Worm (Caenorhabditis elegans) whole organism, L4 larva: ENCODE measurements around the gene ZC196.2.

Experiments used
- F44E2.7 ChIP-seq: fragments of 200-800 bp; sonication (Bioruptor generic); IDR thresholded peaks from 2 replicates; pipeline ENCODE4 v2.1.2; 2022; ENCODE audit warnings: missing genetic modification characterization, missing compliant biosample characterization
- F49E8.2 ChIP-seq: sonication (generic microtip); optimal IDR thresholded peaks from 2 replicates; lab custom pipeline; 2016; ENCODE audit warnings: missing compliant biosample characterization, mild to moderate bottlenecking, missing genetic modification characterization, borderline replicate concordance
- T26A8.4 ChIP-seq: fragments of 200-800 bp; sonication (Bioruptor generic); IDR thresholded peaks from 2 replicates; pipeline ENCODE4 v1.3.6; 2022; ENCODE audit warnings: missing genetic modification characterization, missing compliant biosample characterization
- Y5F2A.4 ChIP-seq: fragments of 200-800 bp; sonication (Bioruptor generic); optimal IDR thresholded peaks from 2 replicates; lab custom pipeline; 2018; ENCODE audit warnings: mild to moderate bottlenecking, missing genetic modification characterization, missing compliant biosample characterization
- Y75B8A.6 ChIP-seq: fragments of 200-800 bp; sonication (Bioruptor generic); IDR thresholded peaks from 2 replicates; pipeline ENCODE4 v1.3.6; 2022; ENCODE audit warnings: missing genetic modification reagents, missing genetic modification characterization, missing compliant biosample characterization
- ZK337.2 ChIP-seq: fragments of 200-800 bp; sonication (Bioruptor generic); IDR thresholded peaks from 2 replicates; pipeline ENCODE4 v1.3.6; 2022; ENCODE audit warnings: missing genetic modification reagents, missing genetic modification characterization, missing compliant biosample characterization
- aly-2 ChIP-seq: sonication (generic microtip); optimal IDR thresholded peaks from 2 replicates; lab custom pipeline; 2018; ENCODE audit warnings: missing biosample characterization, missing genetic modification characterization
- ama-1 ChIP-seq: fragments of 150-350 bp; optimal IDR thresholded peaks from 2 replicates; lab custom pipeline; 2014; ENCODE audit warnings: inconsistent platforms, mixed read lengths
- ceh-20 ChIP-seq: fragments of 200-800 bp; sonication (Bioruptor generic); IDR thresholded peaks from 2 replicates; pipeline ENCODE4 v1.3.6; 2022; ENCODE audit warnings: missing genetic modification reagents, missing genetic modification characterization, missing compliant biosample characterization
- ceh-62 ChIP-seq: sonication (generic microtip); optimal IDR thresholded peaks from 2 replicates; lab custom pipeline; 2017; ENCODE audit warnings: missing biosample characterization, missing genetic modification characterization
- ceh-82 ChIP-seq: sonication (generic microtip); optimal IDR thresholded peaks from 2 replicates; lab custom pipeline; 2017; ENCODE audit warnings: missing biosample characterization, missing genetic modification characterization
- ces-1 ChIP-seq: fragments of 150-350 bp; sonication (generic microtip); optimal IDR thresholded peaks from 4 replicates; lab custom pipeline; 2014; ENCODE audit warnings: missing biosample characterization, missing genetic modification reagents, missing genetic modification characterization
- daf-16 ChIP-seq, 3 experiments: sonication (generic microtip); optimal IDR thresholded peaks; 2 replicates each; lab custom pipeline; 2016 to 2017; ENCODE audit warnings: missing genetic modification characterization in 3 of 3, missing genetic modification reagents in 3 of 3, mild to moderate bottlenecking in 2 of 3, missing compliant biosample characterization in 2 of 3, missing biosample characterization in 1 of 3, moderate library complexity in 1 of 3
- daf-19 ChIP-seq: fragments of 200-800 bp; sonication (Bioruptor generic); conservative IDR thresholded peaks from 2 replicates; pipeline ENCODE4 v1.3.6; 2022; ENCODE audit warnings: missing genetic modification characterization, missing compliant biosample characterization
- daf-8 ChIP-seq: fragments of 200-800 bp; sonication (Bioruptor generic); IDR thresholded peaks from 2 replicates; pipeline ENCODE4 v1.3.6; 2022; ENCODE audit warnings: missing genetic modification characterization, missing compliant biosample characterization
- dmd-6 ChIP-seq: fragments of 200-800 bp; sonication (Bioruptor generic); IDR thresholded peaks from 2 replicates; pipeline ENCODE4 v1.3.6; 2022; ENCODE audit warnings: missing genetic modification reagents, missing genetic modification characterization, missing compliant biosample characterization
- dmd-8 ChIP-seq: fragments of 200-800 bp; sonication (Bioruptor generic); IDR thresholded peaks from 2 replicates; pipeline ENCODE4 v1.3.6; 2022; ENCODE audit warnings: missing genetic modification characterization, missing compliant biosample characterization
- dve-1 ChIP-seq: sonication (generic microtip); optimal IDR thresholded peaks from 2 replicates; lab custom pipeline; 2017; ENCODE audit warnings: antibody characterized with exemption, mild to moderate bottlenecking, missing genetic modification characterization, missing compliant biosample characterization; ENCODE audit not compliant: insufficient read depth
- egl-43 ChIP-seq: fragments of 200-800 bp; sonication (Bioruptor generic); IDR thresholded peaks from 2 replicates; pipeline ENCODE4 v1.3.6; 2022; ENCODE audit warnings: missing genetic modification reagents, missing genetic modification characterization, missing compliant biosample characterization
- fkh-10 ChIP-seq: fragments of 150-350 bp; optimal IDR thresholded peaks from 2 replicates; lab custom pipeline; 2014; ENCODE audit warnings: missing biosample characterization, missing genetic modification reagents, missing genetic modification characterization
- fos-1 ChIP-seq: fragments of 150-350 bp; optimal IDR thresholded peaks from 2 replicates; lab custom pipeline; 2014; ENCODE audit warnings: missing biosample characterization, missing genetic modification characterization
- gei-8 ChIP-seq: fragments of 200-800 bp; sonication (Bioruptor generic); optimal IDR thresholded peaks from 2 replicates; lab custom pipeline; 2018; ENCODE audit warnings: mild to moderate bottlenecking, missing genetic modification characterization, missing compliant biosample characterization
- hif-1 ChIP-seq, 2 experiments: sonication (generic microtip); optimal IDR thresholded peaks; 2 replicates each; lab custom pipeline; 2016 to 2017; ENCODE audit warnings: missing compliant biosample characterization in 2 of 2, missing genetic modification characterization in 2 of 2, missing genetic modification reagents in 2 of 2, missing genotype in 2 of 2, mild to moderate bottlenecking in 1 of 2
- hlh-11 ChIP-seq: fragments of 200-800 bp; sonication (Bioruptor generic); optimal IDR thresholded peaks from 2 replicates; lab custom pipeline; 2018; ENCODE audit warnings: mild to moderate bottlenecking, missing genetic modification characterization, missing compliant biosample characterization
- jun-1 ChIP-seq: fragments of 150-350 bp; optimal IDR thresholded peaks from 2 replicates; lab custom pipeline; 2014; ENCODE audit warnings: missing biosample characterization, missing genetic modification reagents, missing genetic modification characterization
- lim-7 ChIP-seq: fragments of 200-800 bp; sonication (Bioruptor generic); IDR thresholded peaks from 2 replicates; pipeline ENCODE4 v1.3.6; 2022; ENCODE audit warnings: missing genetic modification characterization, missing compliant biosample characterization
- lin-1 ChIP-seq: fragments of 200-800 bp; sonication (Bioruptor generic); IDR thresholded peaks from 2 replicates; pipeline ENCODE4 v1.3.6; 2022; ENCODE audit warnings: missing genetic modification reagents, missing genetic modification characterization, missing compliant biosample characterization
- lsy-2 ChIP-seq, 2 experiments: fragments of 150-350 bp in 1 of 2; sonication (generic microtip) in 1 of 2; optimal IDR thresholded peaks; 2 replicates each; lab custom pipeline; 2014 to 2017; ENCODE audit warnings: missing biosample characterization in 2 of 2, missing genetic modification characterization in 2 of 2
- madf-9 ChIP-seq: fragments of 200-800 bp; sonication (Bioruptor generic); conservative IDR thresholded peaks from 2 replicates; pipeline ENCODE4 v1.3.6; 2022; ENCODE audit warnings: missing genetic modification reagents, missing genetic modification characterization, missing compliant biosample characterization
- mdl-1 ChIP-seq, 2 experiments: fragments of 150-350 bp in 1 of 2; sonication (generic microtip) in 1 of 2; optimal IDR thresholded peaks; 2 replicates each; lab custom pipeline; 2014 to 2017; ENCODE audit warnings: missing biosample characterization in 2 of 2, missing genetic modification characterization in 2 of 2
- mdt-29 ChIP-seq: fragments of 200-800 bp; sonication (Bioruptor generic); IDR thresholded peaks from 2 replicates; pipeline ENCODE4 v1.3.6; 2022; ENCODE audit warnings: missing genetic modification reagents, missing genetic modification characterization, missing compliant biosample characterization
- mxl-2 ChIP-seq: fragments of 200-800 bp; sonication (Bioruptor generic); conservative IDR thresholded peaks from 2 replicates; pipeline ENCODE4 v1.3.6; 2022; ENCODE audit warnings: missing genetic modification reagents, missing genetic modification characterization, missing compliant biosample characterization
- mxl-3 ChIP-seq: fragments of 200-800 bp; sonication (Bioruptor generic); optimal IDR thresholded peaks from 2 replicates; lab custom pipeline; 2018; ENCODE audit warnings: mild to moderate bottlenecking, missing genetic modification characterization, missing compliant biosample characterization
- nhr-11 ChIP-seq: fragments of 150-350 bp; optimal IDR thresholded peaks from 2 replicates; lab custom pipeline; 2014; ENCODE audit warnings: missing biosample characterization, missing genetic modification characterization
- nhr-111 ChIP-seq: fragments of 200-800 bp; sonication (Bioruptor generic); optimal IDR thresholded peaks from 2 replicates; lab custom pipeline; 2018; ENCODE audit warnings: mild to moderate bottlenecking, missing genetic modification characterization, missing compliant biosample characterization
- nhr-237 ChIP-seq: sonication (generic microtip); optimal IDR thresholded peaks from 2 replicates; lab custom pipeline; 2017; ENCODE audit warnings: missing biosample characterization, missing genetic modification characterization
- nhr-28 ChIP-seq: fragments of 150-350 bp; optimal IDR thresholded peaks from 2 replicates; lab custom pipeline; 2014; ENCODE audit warnings: missing biosample characterization, missing genetic modification characterization
- nhr-42 ChIP-seq: fragments of 200-800 bp; sonication (Bioruptor generic); IDR thresholded peaks from 2 replicates; pipeline ENCODE4 v1.3.6; 2022; ENCODE audit warnings: missing genetic modification characterization, missing compliant biosample characterization
- nhr-6 ChIP-seq: fragments of 150-350 bp; optimal IDR thresholded peaks from 2 replicates; lab custom pipeline; 2014; ENCODE audit warnings: missing biosample characterization, missing genetic modification characterization
- nhr-76 ChIP-seq: fragments of 150-350 bp; optimal IDR thresholded peaks from 2 replicates; lab custom pipeline; 2014; ENCODE audit warnings: missing biosample characterization, missing genetic modification characterization
- nhr-77 ChIP-seq: fragments of 150-350 bp; optimal IDR thresholded peaks from 2 replicates; lab custom pipeline; 2014; ENCODE audit warnings: missing biosample characterization, missing genetic modification characterization
- rbr-2 ChIP-seq: sonication (generic microtip); optimal IDR thresholded peaks from 2 replicates; lab custom pipeline; 2016; ENCODE audit warnings: missing genotype, missing genetic modification characterization, missing compliant biosample characterization
- sdz-12 ChIP-seq: fragments of 200-800 bp; sonication (Bioruptor generic); optimal IDR thresholded peaks from 2 replicates; lab custom pipeline; 2018; ENCODE audit warnings: mild to moderate bottlenecking, missing genetic modification characterization, missing compliant biosample characterization
- skn-1 ChIP-seq: fragments of 150-350 bp; optimal IDR thresholded peaks from 2 replicates; lab custom pipeline; 2014; ENCODE audit warnings: missing biosample characterization, missing genetic modification characterization
- spr-1 ChIP-seq: sonication (generic microtip); optimal IDR thresholded peaks from 2 replicates; lab custom pipeline; 2016; ENCODE audit warnings: mild to moderate bottlenecking, missing genetic modification characterization, missing compliant biosample characterization
- unc-130 ChIP-seq: sonication (generic microtip); optimal IDR thresholded peaks from 2 replicates; lab custom pipeline; 2016; ENCODE audit warnings: missing genetic modification reagents, missing genetic modification characterization, missing compliant biosample characterization
- unc-39 ChIP-seq: sonication (generic microtip); optimal IDR thresholded peaks from 2 replicates; lab custom pipeline; 2017; ENCODE audit warnings: missing biosample characterization, missing genetic modification characterization
- unc-62 ChIP-seq, 3 experiments: fragments of 150-350 bp in 1 of 3; sonication (generic microtip); optimal IDR thresholded peaks in 2 of 3; peaks in 1 of 3; 1 replicate in 1 of 3; 2 replicates in 2 of 3; lab custom pipeline; 2014 to 2017; ENCODE audit warnings: missing biosample characterization in 3 of 3, missing genetic modification characterization in 3 of 3, missing genetic modification reagents in 3 of 3, missing genotype in 1 of 3
- vab-7 ChIP-seq: fragments of 200-800 bp; sonication (Bioruptor generic); IDR thresholded peaks from 2 replicates; pipeline ENCODE4 v1.3.6; 2022; ENCODE audit warnings: missing genetic modification reagents, missing genetic modification characterization, missing compliant biosample characterization
- zip-11 ChIP-seq: fragments of 200-800 bp; sonication (Bioruptor generic); IDR thresholded peaks from 2 replicates; pipeline ENCODE4 v1.3.6; 2022; ENCODE audit warnings: missing genetic modification characterization, missing compliant biosample characterization

Gene ZC196.2

DNA sequence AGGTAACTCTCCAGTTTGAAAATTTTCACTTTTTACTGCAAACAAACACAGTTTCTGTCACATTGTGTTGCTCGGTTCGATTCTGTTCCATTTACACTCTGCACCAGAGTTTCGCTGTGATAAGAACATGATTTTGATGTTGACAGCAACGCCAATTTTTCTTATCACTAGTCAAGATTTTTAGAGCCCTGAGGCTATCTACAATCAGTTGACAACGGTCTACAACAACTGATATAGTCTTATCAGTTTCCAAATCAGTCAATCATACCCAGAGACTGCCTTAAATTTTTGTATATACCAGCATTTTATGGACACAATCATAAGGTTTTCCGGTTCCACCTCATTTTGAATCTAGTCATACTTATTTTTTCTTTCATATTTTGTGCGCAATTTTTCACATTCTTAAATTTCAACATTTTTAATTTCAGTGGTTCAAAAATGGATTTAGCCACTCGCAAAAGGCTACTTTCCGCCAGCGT, 29.3 kb downstream of the ZC196.2 start, which contains the start of gene B0507.3:
TSS of gene B0507.3 (plus strand) at position 429 of the 479 bp plus-strand sequence.
- peak; percentile 13 to 25 for TF ChIP-seq unc-62 (GFP tag; optimal IDR thresholded peaks at IDR 0.05 in 1 of 2; lab: Kevin White, UChicago)
- no peak for TF ChIP-seq unc-62 (tag; optimal IDR thresholded peaks at IDR 0.05; lab: Kevin White, UChicago)
- TF ChIP-seq lin-1: peak; percentile 96
- TF ChIP-seq mxl-3 (GFP tag; lab: Kevin White, UChicago): peak; percentile 7
- TF ChIP-seq nhr-11 (tag; lab: Kevin White, UChicago): no peak
- no peak for TF ChIP-seq nhr-111 (GFP tag; lab: Kevin White, UChicago)
- peak; percentile 93 for TF ChIP-seq dve-1
- no peak for TF ChIP-seq F49E8.2
- TF ChIP-seq ceh-62 (tag; lab: Kevin White, UChicago): no peak
- TF ChIP-seq fkh-10 (GFP tag; lab: Kevin White, UChicago): no peak
- TF ChIP-seq nhr-42: 0 out of 2 replicates have a peak, but pooled peaks have one; percentile 49
- TF ChIP-seq hif-1 (tag; optimal IDR thresholded peaks at IDR 0.05; lab: Kevin White, UChicago): no peak
- no peak for TF ChIP-seq ama-1 (lab: Kevin White, UChicago)
- no peak for TF ChIP-seq aly-2 (tag; lab: Kevin White, UChicago)
- no peak for TF ChIP-seq sdz-12 (GFP tag; lab: Kevin White, UChicago)
- TF ChIP-seq lsy-2 (tag; optimal IDR thresholded peaks at IDR 0.05; lab: Kevin White, UChicago): no peak
- peak; percentile 65 for TF ChIP-seq nhr-6
- TF ChIP-seq nhr-76 (tag; lab: Kevin White, UChicago): no peak
- TF ChIP-seq hlh-11 (tag; lab: Kevin White, UChicago): peak; percentile 94
- TF ChIP-seq gei-8: peak; percentile 17
- TF ChIP-seq Y75B8A.6 (GFP tag; lab: Robert Waterston, UW): no peak
- TF ChIP-seq mdl-1 (tag; optimal IDR thresholded peaks at IDR 0.05; lab: Kevin White, UChicago): peak in 1 of 2 experiments; percentile 3
- TF ChIP-seq daf-19 (GFP tag; lab: Robert Waterston, UW): no peak
- TF ChIP-seq unc-39 (tag; lab: Kevin White, UChicago): no peak
- no peak for TF ChIP-seq ces-1 (GFP tag; lab: Kevin White, UChicago)
- TF ChIP-seq T26A8.4 (GFP tag; lab: Robert Waterston, UW): no peak
- peak; percentile 88 for TF ChIP-seq nhr-77 (tag; lab: Kevin White, UChicago)
- TF ChIP-seq lim-7 (GFP tag; lab: Robert Waterston, UW): no peak
- TF ChIP-seq nhr-28: peak; percentile 95
- no peak for TF ChIP-seq Y5F2A.4 (GFP tag; lab: Kevin White, UChicago)
- TF ChIP-seq spr-1 (tag; lab: Kevin White, UChicago): no peak
- no peak for TF ChIP-seq madf-9
- TF ChIP-seq rbr-2 (tag; lab: Kevin White, UChicago): no peak
- no peak for TF ChIP-seq zip-11 (GFP tag; lab: Robert Waterston, UW)
- TF ChIP-seq mdt-29 (GFP tag; lab: Robert Waterston, UW): no peak
- no peak for TF ChIP-seq F44E2.7 (GFP tag; lab: Robert Waterston, UW)
- no peak for TF ChIP-seq ceh-82 (tag; lab: Kevin White, UChicago)
- TF ChIP-seq fos-1: no peak
- TF ChIP-seq jun-1 (tag; lab: Kevin White, UChicago): no peak
- TF ChIP-seq skn-1 (tag; lab: Kevin White, UChicago): no peak
- TF ChIP-seq dmd-8 (GFP tag; lab: Robert Waterston, UW): no peak
- TF ChIP-seq ZK337.2 (GFP tag; lab: Robert Waterston, UW): no peak
- no peak; the same call in 1 of the 2 replicates for TF ChIP-seq ceh-20 (GFP tag; lab: Robert Waterston, UW)
- no peak for TF ChIP-seq vab-7 (GFP tag; lab: Robert Waterston, UW)
- TF ChIP-seq unc-130 (GFP tag; lab: Kevin White, UChicago): no peak
- peak in 1 of 2 experiments; percentile 93 for TF ChIP-seq daf-16 (GFP tag; optimal IDR thresholded peaks at IDR 0.05; lab: Kevin White, UChicago)
- TF ChIP-seq daf-16 (tag; optimal IDR thresholded peaks at IDR 0.05; lab: Kevin White, UChicago): peak; percentile 98
- TF ChIP-seq nhr-237 (tag; lab: Kevin White, UChicago): no peak
- no peak for TF ChIP-seq egl-43 (GFP tag; lab: Robert Waterston, UW)
- no peak for TF ChIP-seq daf-8 (GFP tag; lab: Robert Waterston, UW)
- peak; percentile 99 for TF ChIP-seq dmd-6 (GFP tag; lab: Robert Waterston, UW)
- TF ChIP-seq mxl-2 (GFP tag; lab: Robert Waterston, UW): no peak
